Worm (Caenorhabditis elegans) whole organism, mixed stage, embryonic: Measurements from ENCODE around the gene ZK402.2.
"Not testable (repeated sequence)": the region's sequence is repeated elsewhere in the genome, so short reads cannot be mapped to it uniquely, and the experiment has no call there.

ENCODE experiments used
- blmp-1 ChIP-seq: fragments of 150-350 bp; optimal IDR thresholded peaks from 2 replicates; lab custom pipeline; 2014; ENCODE audit warnings: missing biosample characterization, missing genetic modification characterization
- ceh-39 ChIP-seq: fragments of 150-350 bp; optimal IDR thresholded peaks from 2 replicates; lab custom pipeline; 2014; ENCODE audit warnings: missing biosample characterization, missing genetic modification characterization
- ceh-43 ChIP-seq: fragments of 200-800 bp; sonication (Bioruptor generic); optimal IDR thresholded peaks from 2 replicates; lab custom pipeline; 2018; ENCODE audit warnings: mild to moderate bottlenecking, missing genetic modification characterization, moderate library complexity, missing compliant biosample characterization
- ceh-83 ChIP-seq: fragments of 200-800 bp; sonication (Bioruptor generic); optimal IDR thresholded peaks from 2 replicates; lab custom pipeline; 2018; ENCODE audit warnings: mild to moderate bottlenecking, missing genetic modification characterization, missing compliant biosample characterization
- ces-1 ChIP-seq: fragments of 150-350 bp; optimal IDR thresholded peaks from 2 replicates; lab custom pipeline; 2014; ENCODE audit warnings: missing biosample characterization, missing genetic modification reagents, missing genetic modification characterization
- cnd-1 ChIP-seq: fragments of 200-800 bp; sonication (Bioruptor generic); optimal IDR thresholded peaks from 2 replicates; lab custom pipeline; 2018; ENCODE audit warnings: mild to moderate bottlenecking, missing genetic modification characterization, missing compliant biosample characterization
- elt-3 ChIP-seq: fragments of 150-350 bp; optimal IDR thresholded peaks from 2 replicates; lab custom pipeline; 2014; ENCODE audit warnings: missing biosample characterization, missing genetic modification characterization
- flh-1 ChIP-seq: fragments of 200-800 bp; sonication (Bioruptor generic); optimal IDR thresholded peaks from 2 replicates; lab custom pipeline; 2018; ENCODE audit warnings: mild to moderate bottlenecking, missing genetic modification characterization, moderate library complexity, missing compliant biosample characterization
- ham-2 ChIP-seq: fragments of 200-800 bp; sonication (Bioruptor generic); optimal IDR thresholded peaks from 2 replicates; lab custom pipeline; 2018; ENCODE audit warnings: mild to moderate bottlenecking, missing genetic modification characterization, missing compliant biosample characterization
- hlh-1 ChIP-seq: fragments of 150-350 bp; optimal IDR thresholded peaks from 2 replicates; lab custom pipeline; 2014; ENCODE audit warnings: missing biosample characterization, missing genetic modification reagents, missing genetic modification characterization
- lin-13 ChIP-seq: fragments of 150-350 bp; optimal IDR thresholded peaks from 2 replicates; lab custom pipeline; 2014; ENCODE audit warnings: missing biosample characterization, missing genetic modification characterization
- lin-32 ChIP-seq: fragments of 200-800 bp; sonication (Bioruptor generic); optimal IDR thresholded peaks from 2 replicates; lab custom pipeline; 2018; ENCODE audit warnings: mild to moderate bottlenecking, missing genetic modification characterization, missing compliant biosample characterization
- lsy-2 ChIP-seq: fragments of 150-350 bp; optimal IDR thresholded peaks from 2 replicates; lab custom pipeline; 2014; ENCODE audit warnings: missing biosample characterization, missing genetic modification characterization
- mab-5 ChIP-seq: fragments of 150-350 bp; optimal IDR thresholded peaks from 2 replicates; lab custom pipeline; 2014; ENCODE audit warnings: missing biosample characterization, missing genetic modification characterization
- mep-1 ChIP-seq: fragments of 150-350 bp; optimal IDR thresholded peaks from 2 replicates; lab custom pipeline; 2017; ENCODE audit warnings: missing biosample characterization, missing genetic modification reagents, missing genetic modification characterization, inconsistent platforms
- mls-2 ChIP-seq: sonication (generic microtip); optimal IDR thresholded peaks from 2 replicates; lab custom pipeline; 2016; ENCODE audit warnings: mild to moderate bottlenecking, missing genetic modification characterization, moderate library complexity, missing compliant biosample characterization
- nhr-12 ChIP-seq: fragments of 150-350 bp; optimal IDR thresholded peaks from 2 replicates; lab custom pipeline; 2014; ENCODE audit warnings: missing biosample characterization, missing genetic modification characterization
- nhr-2 ChIP-seq: fragments of 150-350 bp; optimal IDR thresholded peaks from 2 replicates; lab custom pipeline; 2014; ENCODE audit warnings: missing biosample characterization, missing genetic modification characterization
- nhr-237 ChIP-seq: fragments of 150-350 bp; optimal IDR thresholded peaks from 2 replicates; lab custom pipeline; 2014; ENCODE audit warnings: missing biosample characterization, missing genetic modification characterization
- nhr-76 ChIP-seq: sonication (generic microtip); optimal IDR thresholded peaks from 2 replicates; lab custom pipeline; 2017; ENCODE audit warnings: missing biosample characterization, missing genetic modification characterization
- pha-4 ChIP-seq: fragments of 150-350 bp; optimal IDR thresholded peaks from 2 replicates; lab custom pipeline; 2018; ENCODE audit warnings: missing biosample characterization, missing genetic modification reagents, missing genetic modification characterization
- sem-2 ChIP-seq: fragments of 200-800 bp; sonication (Bioruptor generic); optimal IDR thresholded peaks from 2 replicates; lab custom pipeline; 2018; ENCODE audit warnings: mild to moderate bottlenecking, missing genetic modification characterization, missing compliant biosample characterization
- snpc-4 ChIP-seq: fragments of 150-350 bp; optimal IDR thresholded peaks from 2 replicates; lab custom pipeline; 2014; ENCODE audit warnings: missing biosample characterization, missing genetic modification characterization
- tbx-8 ChIP-seq: fragments of 200-800 bp; sonication (Bioruptor generic); optimal IDR thresholded peaks from 2 replicates; lab custom pipeline; 2018; ENCODE audit warnings: mild to moderate bottlenecking, missing genetic modification characterization, moderate library complexity, missing compliant biosample characterization
- unc-120 ChIP-seq: sonication (generic microtip); optimal IDR thresholded peaks from 2 replicates; lab custom pipeline; 2017; ENCODE audit warnings: missing genetic modification characterization, missing compliant biosample characterization; ENCODE audit not compliant: poor library complexity, severe bottlenecking
- unc-39 ChIP-seq: fragments of 150-350 bp; optimal IDR thresholded peaks from 2 replicates; lab custom pipeline; 2014; ENCODE audit warnings: missing biosample characterization, missing genetic modification characterization
- unc-62 ChIP-seq: fragments of 150-350 bp; optimal IDR thresholded peaks from 2 replicates; lab custom pipeline; 2014; ENCODE audit warnings: missing biosample characterization, missing genetic modification reagents, missing genetic modification characterization
- zip-8 ChIP-seq: fragments of 150-350 bp; optimal IDR thresholded peaks from 2 replicates; lab custom pipeline; 2014; ENCODE audit warnings: missing biosample characterization, missing genetic modification characterization
- ztf-11 ChIP-seq: fragments of 150-350 bp; optimal IDR thresholded peaks from 2 replicates; lab custom pipeline; 2014; ENCODE audit warnings: missing biosample characterization, missing genetic modification characterization

ZK402.2 gene

ce11 chrX:1394437-1394836, 9.1 kb upstream of the ZK402.2 start:
- TF ChIP-seq flh-1 (no peak), hlh-1 (tag; lab: Kevin White, UChicago) (no peak), cnd-1 (tag; lab: Kevin White, UChicago) (no peak), ztf-11 (tag; lab: Kevin White, UChicago) (no peak), pha-4 (tag; lab: Kevin White, UChicago) (no peak), zip-8 (tag; lab: Kevin White, UChicago) (no peak), tbx-8 (GFP tag; lab: Kevin White, UChicago) (no peak), sem-2 (GFP tag; lab: Kevin White, UChicago) (no peak), lin-32 (GFP tag; lab: Kevin White, UChicago) (no peak), lin-13 (tag; lab: Kevin White, UChicago) (no peak)

ce11 chrX:1395793-1396192, 7.8 kb upstream of the ZK402.2 start:
- TF ChIP-seq mls-2 (tag; lab: Kevin White, UChicago) (no peak), sem-2 (GFP tag; lab: Kevin White, UChicago) (no peak), nhr-2 (tag; lab: Kevin White, UChicago) (no peak), ceh-83 (GFP tag; lab: Kevin White, UChicago) (no peak), lin-13 (tag; lab: Kevin White, UChicago) (no peak), ztf-11 (tag; lab: Kevin White, UChicago) (no peak), tbx-8 (GFP tag; lab: Kevin White, UChicago) (no peak), ces-1 (GFP tag; lab: Kevin White, UChicago) (no peak), nhr-76 (tag; lab: Kevin White, UChicago) (no peak), ham-2 (GFP tag; lab: Kevin White, UChicago) (no peak)

ce11 chrX:1397516-1397915, 6.0 kb upstream of the ZK402.2 start, which contains the start of gene H39E20.1:
H39E20.1 (minus strand) TSS chrX:1397616.
- TF ChIP-seq nhr-237 (no peak), ceh-39 (tag; lab: Kevin White, UChicago) (no peak), flh-1 (no peak), lin-13 (tag; lab: Kevin White, UChicago) (no peak), unc-120 (no peak), nhr-2 (tag; lab: Kevin White, UChicago) (no peak), sem-2 (GFP tag; lab: Kevin White, UChicago) (no peak), ces-1 (GFP tag; lab: Kevin White, UChicago) (no peak), lsy-2 (tag; lab: Kevin White, UChicago) (no peak), mls-2 (tag; lab: Kevin White, UChicago) (no peak), mep-1 (tag; lab: Kevin White, UChicago) (no peak), unc-62 (no peak), elt-3 (no peak), lin-32 (GFP tag; lab: Kevin White, UChicago) (no peak), cnd-1 (tag; lab: Kevin White, UChicago) (no peak), ceh-43 (GFP tag; lab: Kevin White, UChicago) (no peak), zip-8 (tag; lab: Kevin White, UChicago) (no peak), unc-39 (tag; lab: Kevin White, UChicago) (no peak), nhr-76 (tag; lab: Kevin White, UChicago) (no peak), nhr-12 (tag; lab: Kevin White, UChicago) (no peak)

ce11 chrX:1401259-1401658, 2.3 kb upstream of the ZK402.2 start, which contains the start of gene ZK402.5:
ZK402.5 (minus strand) TSS chrX:1401359.
- TF ChIP-seq flh-1 (no peak), ztf-11 (tag; lab: Kevin White, UChicago) (no peak), snpc-4 (tag; lab: Kevin White, UChicago) (no peak), blmp-1 (no peak)

- TF ChIP-seq unc-39, mab-5, zip-8 (tag; lab: Kevin White, UChicago): not testable (repeated sequence)
These were observed 427 bp downstream of the ZK402.2 start, which contains the start of gene ZK402.1 for ce11 chrX:1403971-1404370. ZK402.1 (plus strand) TSS chrX:1404271.

ce11 chrX:1409224-1409623, 5.7 kb downstream of the ZK402.2 start:
- TF ChIP-seq lsy-2 (tag; lab: Kevin White, UChicago) (no peak), unc-62 (no peak)
